Fruit fly (Drosophila melanogaster) whole organism, wandering third instar larva: Measurements from ENCODE around the gene Obp8a.

Experiments used
- Abd-B ChIP-seq: fragments of >200 bp; optimal IDR thresholded peaks from 2 replicates; lab custom pipeline; 2017; ENCODE audit warnings: missing biosample characterization, missing genetic modification characterization
- CG9705 ChIP-seq: fragments of 200-800 bp; sonication (Bioruptor generic); optimal IDR thresholded peaks from 2 replicates; lab custom pipeline; 2018; ENCODE audit warnings: missing biosample characterization, mild to moderate bottlenecking, missing genetic modification characterization
- CrebA ChIP-seq: fragments of 200-800 bp; sonication (Bioruptor generic); optimal IDR thresholded peaks from 2 replicates; lab custom pipeline; 2016; ENCODE audit warnings: missing biosample characterization, mild to moderate bottlenecking, missing genetic modification characterization, borderline replicate concordance
- GATAd ChIP-seq: sonication (Bioruptor generic); optimal IDR thresholded peaks from 2 replicates; lab custom pipeline; 2016; ENCODE audit warnings: missing biosample characterization, missing genetic modification characterization
- Hr78 ChIP-seq: fragments of >200 bp; optimal IDR thresholded peaks from 2 replicates; lab custom pipeline; 2017; ENCODE audit warnings: missing biosample characterization, missing genetic modification characterization
- Rel ChIP-seq, 2 experiments: fragments of 200-800 bp; sonication (Bioruptor generic) in 1 of 2; optimal IDR thresholded peaks; 2 replicates in 1 of 2; 3 replicates in 1 of 2; lab custom pipeline; 2016 to 2019; ENCODE audit warnings: mild to moderate bottlenecking in 2 of 2, missing biosample characterization in 2 of 2, missing genetic modification characterization in 2 of 2, moderate library complexity in 1 of 2
- dmrt93B ChIP-seq: fragments of 200-800 bp; sonication (Bioruptor generic); optimal IDR thresholded peaks from 2 replicates; lab custom pipeline; 2018; ENCODE audit warnings: missing biosample characterization, mild to moderate bottlenecking, missing genetic modification characterization
- dsf ChIP-seq: sonication (Bioruptor generic); optimal IDR thresholded peaks from 2 replicates; lab custom pipeline; 2016; ENCODE audit warnings: missing biosample characterization, missing genetic modification characterization, borderline replicate concordance
- foxo ChIP-seq, 2 experiments: fragments of 200-800 bp; sonication (Bioruptor generic); optimal IDR thresholded peaks; 2 replicates in 1 of 2; 3 replicates in 1 of 2; lab custom pipeline; 2016 to 2017; ENCODE audit warnings: missing biosample characterization in 2 of 2, missing genetic modification characterization in 2 of 2
- jim ChIP-seq: fragments of 175-275, 200-325 bp; sonication (Bioruptor generic); optimal IDR thresholded peaks from 2 replicates; lab custom pipeline; 2016; ENCODE audit warnings: missing biosample characterization, mild to moderate bottlenecking, missing genetic modification characterization
- psq ChIP-seq: fragments of 200-800 bp; sonication (Bioruptor generic); optimal IDR thresholded peaks from 3 replicates; lab custom pipeline; 2017; ENCODE audit warnings: missing biosample characterization, mild to moderate bottlenecking, missing genetic modification characterization, moderate library complexity
- sage ChIP-seq: fragments of 200-800 bp; sonication (Bioruptor generic); optimal IDR thresholded peaks from 2 replicates; lab custom pipeline; 2016; ENCODE audit warnings: missing biosample characterization, mild to moderate bottlenecking, missing genetic modification characterization
- usp ChIP-seq: fragments of >200 bp; optimal IDR thresholded peaks from 2 replicates; lab custom pipeline; 2017; ENCODE audit warnings: missing biosample characterization, missing genetic modification characterization

- TF ChIP-seq Hr78 (GFP tag; lab: Kevin White, UChicago) (no peak), usp (GFP tag; lab: Kevin White, UChicago) (no peak), Rel (GFP tag; optimal IDR thresholded peaks at IDR 0.05; lab: Kevin White, UChicago) (no peak), Rel (tag; optimal IDR thresholded peaks at IDR 0.05; lab: Kevin White, UChicago) (peak; percentile 92), dsf (no peak), jim (no peak), dmrt93B (no peak), GATAd (no peak), Abd-B (no peak), psq (no peak), CG9705 (GFP tag; lab: Kevin White, UChicago) (no peak), sage (GFP tag; lab: Kevin White, UChicago) (no peak), foxo (GFP tag; optimal IDR thresholded peaks at IDR 0.05; lab: Kevin White, UChicago) (no peak), CrebA (GFP tag; lab: Kevin White, UChicago) (no peak)
Measured at dm6 chrX:9247171-9247783, 32.6 kb downstream of the Obp8a start, which contains the start of the genes amx and Dsor1.
